Fruit fly (Drosophila melanogaster) whole organism, embryonic: ENCODE data around the gene CG5805.
A peak's percentile ranks its signal among the peaks of the same experiment; 100 is the strongest.

ENCODE experiments used
- B-H2 ChIP-seq: fragments of 200-800 bp; sonication (Bioruptor generic); optimal IDR thresholded peaks from 2 replicates; lab custom pipeline; 2018; ENCODE audit warnings: missing biosample characterization, mild to moderate bottlenecking, missing genetic modification characterization
- BEAF-32 ChIP-seq: fragments of 200-800 bp; sonication (Bioruptor generic); optimal IDR thresholded peaks from 3 replicates; lab custom pipeline; 2017; ENCODE audit warnings: missing biosample characterization, missing genetic modification characterization, mild to moderate bottlenecking, moderate library complexity, missing genetic modification reagents
- CG10267 ChIP-seq: fragments of 200-800 bp; sonication (Bioruptor generic); optimal IDR thresholded peaks from 2 replicates; lab custom pipeline; 2018; ENCODE audit warnings: missing biosample characterization, mild to moderate bottlenecking, missing genetic modification characterization, moderate library complexity
- CG10543 ChIP-seq: fragments of 200-800 bp; sonication (Bioruptor generic); optimal IDR thresholded peaks from 3 replicates; lab custom pipeline; 2017; ENCODE audit warnings: missing biosample characterization, mild to moderate bottlenecking, missing genetic modification characterization, moderate library complexity
- CG12236 ChIP-seq: fragments of 200-800 bp; sonication (Bioruptor generic); optimal IDR thresholded peaks from 2 replicates; lab custom pipeline; 2016; ENCODE audit warnings: missing biosample characterization, missing genetic modification characterization
- CG12659 ChIP-seq: fragments of 200-800 bp; sonication (Bioruptor generic); optimal IDR thresholded peaks from 3 replicates; lab custom pipeline; 2017; ENCODE audit warnings: mild to moderate bottlenecking, missing biosample characterization, missing genetic modification reagents, missing genetic modification characterization
- CG14441 ChIP-seq: fragments of 200-800 bp; sonication (Bioruptor generic); IDR thresholded peaks from 2 replicates; pipeline ENCODE4 v1.3.6; 2022; ENCODE audit warnings: missing biosample characterization, missing genetic modification characterization
- CG2129 ChIP-seq: fragments of 200-800 bp; sonication (Bioruptor generic); IDR thresholded peaks from 2 replicates; pipeline ENCODE4 v1.3.6; 2022; ENCODE audit warnings: missing biosample characterization, missing genetic modification characterization; ENCODE audit not compliant: partially characterized antibody
- CG30403 ChIP-seq: fragments of 200-800 bp; sonication (Bioruptor generic); optimal IDR thresholded peaks from 3 replicates; lab custom pipeline; 2016; ENCODE audit warnings: missing biosample characterization, missing genetic modification characterization
- CG31441 ChIP-seq: fragments of 200-800 bp; sonication (Bioruptor generic); IDR thresholded peaks from 2 replicates; pipeline ENCODE4 v1.3.6; 2022; ENCODE audit warnings: missing biosample characterization, missing genetic modification characterization
- CG32772 ChIP-seq: fragments of 200-800 bp; sonication (Bioruptor generic); IDR thresholded peaks from 2 replicates; pipeline ENCODE4 v1.3.6; 2022; ENCODE audit warnings: missing biosample characterization, missing genetic modification characterization
- CG34224 ChIP-seq: fragments of 200-800 bp; sonication (Bioruptor generic); IDR thresholded peaks from 3 replicates; pipeline ENCODE4 v1.3.6; 2022; ENCODE audit warnings: missing biosample characterization, missing genetic modification characterization; ENCODE audit not compliant: partially characterized antibody
- CG42726 ChIP-seq: fragments of 200-800 bp; sonication (Bioruptor generic); IDR thresholded peaks from 2 replicates; pipeline ENCODE4 v1.3.6; 2022; ENCODE audit warnings: missing biosample characterization, missing genetic modification characterization; ENCODE audit not compliant: partially characterized antibody
- CG4360 ChIP-seq: fragments of 200-800 bp; sonication (Bioruptor generic); IDR thresholded peaks from 2 replicates; pipeline ENCODE4 v1.3.6; 2022; ENCODE audit warnings: missing biosample characterization, missing genetic modification characterization
- CG6854 ChIP-seq: fragments of 200-800 bp; sonication (Bioruptor generic); optimal IDR thresholded peaks from 3 replicates; lab custom pipeline; 2017; ENCODE audit warnings: missing biosample characterization, mild to moderate bottlenecking, missing genetic modification characterization
- CoRest ChIP-seq: fragments of 200-800 bp; sonication (Bioruptor generic); optimal IDR thresholded peaks from 3 replicates; lab custom pipeline; 2018; ENCODE audit warnings: missing biosample characterization, mild to moderate bottlenecking, missing genetic modification characterization, moderate library complexity
- D19A ChIP-seq: fragments of 200-800 bp; optimal IDR thresholded peaks from 3 replicates; lab custom pipeline; 2019; ENCODE audit warnings: missing biosample characterization, mild to moderate bottlenecking, missing genetic modification characterization, moderate library complexity
- Dfd ChIP-seq, 2 experiments: fragments of >200 bp; optimal IDR thresholded peaks; 2 replicates each; lab custom pipeline; 2017; ENCODE audit warnings: missing biosample characterization in 2 of 2, missing genetic modification characterization in 2 of 2
- Dp ChIP-seq: fragments of 200-800 bp; sonication (Bioruptor generic); optimal IDR thresholded peaks from 2 replicates; lab custom pipeline; 2018; ENCODE audit warnings: missing biosample characterization, mild to moderate bottlenecking, missing genetic modification characterization, moderate library complexity
- E2f1 ChIP-seq: fragments of 200-800 bp; sonication (Bioruptor generic); IDR thresholded peaks from 2 replicates; pipeline ENCODE4 v1.3.6; 2022; ENCODE audit warnings: missing biosample characterization, missing genetic modification characterization
- HLH3B ChIP-seq: fragments of 200-800 bp; sonication (Bioruptor generic); IDR thresholded peaks from 2 replicates; pipeline ENCODE4 v1.3.6; 2022; ENCODE audit warnings: missing biosample characterization, missing genetic modification characterization
- HLHmδ ChIP-seq: fragments of 200-800 bp; sonication (Bioruptor generic); optimal IDR thresholded peaks from 2 replicates; lab custom pipeline; 2018; ENCODE audit warnings: missing biosample characterization, mild to moderate bottlenecking, missing genetic modification characterization, moderate library complexity
- Hey ChIP-seq: fragments of 200-800 bp; sonication (Bioruptor generic); optimal IDR thresholded peaks from 3 replicates; lab custom pipeline; 2018; ENCODE audit warnings: missing biosample characterization, mild to moderate bottlenecking, missing genetic modification characterization
- Oli ChIP-seq: fragments of 200-800 bp; sonication (Bioruptor generic); optimal IDR thresholded peaks from 2 replicates; lab custom pipeline; 2018; ENCODE audit warnings: missing biosample characterization, mild to moderate bottlenecking, missing genetic modification characterization, moderate library complexity
- Sin3A ChIP-seq: fragments of >200 bp; optimal IDR thresholded peaks from 2 replicates; lab custom pipeline; 2018
- Trl ChIP-seq, 3 experiments: fragments of >200 bp in 2 of 3; fragments of 200-800 bp in 1 of 3; sonication (Bioruptor generic) in 1 of 3; optimal IDR thresholded peaks; 2 replicates in 1 of 3; 3 replicates in 2 of 3; lab custom pipeline; 2016 to 2017; ENCODE audit warnings: missing biosample characterization in 1 of 3, missing genetic modification characterization in 1 of 3
- Xrp1 ChIP-seq: fragments of 200-800 bp; sonication (Bioruptor generic); IDR thresholded peaks from 2 replicates; pipeline ENCODE4 v1.3.6; 2022; ENCODE audit warnings: missing biosample characterization, missing genetic modification characterization
- ap ChIP-seq: fragments of 200-800 bp; sonication (Bioruptor generic); IDR thresholded peaks from 2 replicates; pipeline ENCODE4 v1.3.6; 2022; ENCODE audit warnings: missing biosample characterization, missing genetic modification characterization
- bsh ChIP-seq, 2 experiments: fragments of 200-800 bp; sonication (Bioruptor generic); optimal IDR thresholded peaks; 2 replicates each; lab custom pipeline; 2017 to 2018; ENCODE audit warnings: mild to moderate bottlenecking in 2 of 2, missing biosample characterization in 2 of 2, missing genetic modification characterization in 2 of 2, moderate library complexity in 1 of 2
- chif ChIP-seq, 2 experiments: fragments of 200-800 bp; sonication (Bioruptor generic); optimal IDR thresholded peaks; 3 replicates each; lab custom pipeline; 2016; ENCODE audit warnings: missing biosample characterization in 2 of 2, missing genetic modification characterization in 2 of 2
- croc ChIP-seq: fragments of 200-800 bp; sonication (Bioruptor generic); conservative IDR thresholded peaks from 3 replicates; pipeline ENCODE4 v1.3.6; 2022; ENCODE audit warnings: missing biosample characterization, missing genetic modification characterization
- da ChIP-seq: fragments of 200-800 bp; sonication (Bioruptor generic); optimal IDR thresholded peaks from 2 replicates; lab custom pipeline; 2016; ENCODE audit warnings: missing biosample characterization, missing genetic modification characterization
- dimm ChIP-seq: fragments of 200-800 bp; sonication (Bioruptor generic); IDR thresholded peaks from 2 replicates; pipeline ENCODE4 v1.3.6; 2022; ENCODE audit warnings: missing biosample characterization, missing genetic modification characterization
- dm ChIP-seq: fragments of 200-800 bp; sonication (Bioruptor generic); optimal IDR thresholded peaks from 3 replicates; lab custom pipeline; 2016; ENCODE audit warnings: missing biosample characterization, missing genetic modification characterization
- eyg ChIP-seq: fragments of 200-800 bp; sonication (Bioruptor generic); optimal IDR thresholded peaks from 3 replicates; lab custom pipeline; 2016; ENCODE audit warnings: missing biosample characterization, missing genetic modification characterization
- fd3F ChIP-seq: fragments of 200-800 bp; sonication (Bioruptor generic); optimal IDR thresholded peaks from 2 replicates; lab custom pipeline; 2018; ENCODE audit warnings: missing biosample characterization, mild to moderate bottlenecking, missing genetic modification characterization, moderate library complexity
- grn ChIP-seq: fragments of 200-800 bp; sonication (Bioruptor generic); optimal IDR thresholded peaks from 3 replicates; lab custom pipeline; 2017; ENCODE audit warnings: missing biosample characterization, missing genetic modification characterization
- hkb ChIP-seq, 2 experiments: fragments of 200-800 bp in 1 of 2; fragments of >200 bp in 1 of 2; sonication (Bioruptor generic) in 1 of 2; IDR thresholded peaks in 1 of 2; optimal IDR thresholded peaks in 1 of 2; 2 replicates each; pipeline versions ENCODE4 v1.3.6 to Lab custom; 2017 to 2022; ENCODE audit warnings: missing biosample characterization in 1 of 2, missing genetic modification characterization in 1 of 2
- knrl ChIP-seq: fragments of 200-800 bp; sonication (Bioruptor generic); IDR thresholded peaks from 3 replicates; pipeline ENCODE4 v1.3.6; 2022; ENCODE audit warnings: missing biosample characterization, missing genetic modification characterization; ENCODE audit not compliant: partially characterized antibody
- lov ChIP-seq, 2 experiments: fragments of 200-800 bp in 1 of 2; fragments of >200 bp in 1 of 2; sonication (Bioruptor generic) in 1 of 2; IDR thresholded peaks in 1 of 2; optimal IDR thresholded peaks in 1 of 2; 2 replicates in 1 of 2; 3 replicates in 1 of 2; pipeline versions ENCODE4 v1.3.6 to Lab custom; 2017 to 2022; ENCODE audit warnings: missing biosample characterization in 1 of 2, missing genetic modification characterization in 1 of 2
- onecut ChIP-seq: fragments of 200-800 bp; sonication (Bioruptor generic); IDR thresholded peaks from 2 replicates; pipeline ENCODE4 v1.3.6; 2022; ENCODE audit warnings: missing biosample characterization, missing genetic modification characterization
- prd ChIP-seq, 3 experiments: fragments of >200 bp in 2 of 3; fragments of 200-800 bp in 1 of 3; sonication (Bioruptor generic) in 1 of 3; optimal IDR thresholded peaks in 2 of 3; IDR thresholded peaks in 1 of 3; 2 replicates in 2 of 3; 3 replicates in 1 of 3; pipeline versions ENCODE4 v1.3.6 to Lab custom; 2017 to 2022; ENCODE audit warnings: missing biosample characterization in 1 of 3, missing genetic modification characterization in 1 of 3
- psq ChIP-seq: fragments of 200-800 bp; sonication (Bioruptor generic); optimal IDR thresholded peaks from 2 replicates; lab custom pipeline; 2017; ENCODE audit warnings: missing biosample characterization, missing genetic modification characterization
- pum ChIP-seq: fragments of 200-800 bp; sonication (Bioruptor generic); optimal IDR thresholded peaks from 2 replicates; lab custom pipeline; 2016; ENCODE audit warnings: missing biosample characterization, missing genetic modification characterization
- so ChIP-seq: fragments of 200-800 bp; sonication (Bioruptor generic); IDR thresholded peaks from 3 replicates; pipeline ENCODE4 v1.3.6; 2022; ENCODE audit warnings: missing biosample characterization, missing genetic modification characterization
- wdn ChIP-seq: fragments of 200-800 bp; sonication (Bioruptor generic); IDR thresholded peaks from 2 replicates; pipeline ENCODE4 v1.3.6; 2022; ENCODE audit warnings: missing biosample characterization, missing genetic modification characterization
- yki ChIP-seq: fragments of >200 bp; optimal IDR thresholded peaks from 3 replicates; lab custom pipeline; 2018

The CG5805 gene

dm6 chr3R:24813637-24814301 lies 26.5 kb upstream of the CG5805 start, which contains the start of the genes lili and CG34150 (continued):
- TF ChIP-seq CG30403: peak; percentile 85
- peak; percentile 85 for TF ChIP-seq knrl (GFP tag; lab: Robert Waterston, UW)
- peak; percentile 62; the same call in 1 of the 2 replicates for TF ChIP-seq CG14441
- peak; percentile 85 for TF ChIP-seq CoRest
- TF ChIP-seq E2f1: peak; percentile 43; the same call in 1 of the 2 replicates
- TF ChIP-seq CG10267: peak; percentile 80
- no peak for TF ChIP-seq wdn (GFP tag; lab: Robert Waterston, UW)
- peak; percentile 43 for TF ChIP-seq Sin3A (lab: Kevin White, UChicago)
- peak; percentile 85 for TF ChIP-seq CG34224 (GFP tag; lab: Robert Waterston, UW)
- TF ChIP-seq psq (GFP tag; lab: Kevin White, UChicago): peak; percentile 57
- peak; percentile 19 for TF ChIP-seq hkb (optimal IDR thresholded peaks at IDR 0.05; lab: Kevin White, UChicago)
- TF ChIP-seq hkb (GFP tag; IDR thresholded peaks at IDR 0.05; lab: Robert Waterston, UW): peak; percentile 69
- TF ChIP-seq CG2129 (GFP tag; lab: Robert Waterston, UW): peak; percentile 41; the same call in 1 of the 2 replicates
- peak; percentile 64 for TF ChIP-seq HLH3B (GFP tag; lab: Robert Waterston, UW)
- no peak for TF ChIP-seq lov (optimal IDR thresholded peaks at IDR 0.05; lab: Kevin White, UChicago)
- TF ChIP-seq lov (GFP tag; IDR thresholded peaks at IDR 0.05; lab: Robert Waterston, UW): no peak
- TF ChIP-seq chif (GFP tag; optimal IDR thresholded peaks at IDR 0.05; lab: Kevin White, UChicago): peak; percentile 52 to 74
- TF ChIP-seq grn (GFP tag; lab: Kevin White, UChicago): no peak
- TF ChIP-seq CG12236 (GFP tag; lab: Kevin White, UChicago): peak; percentile 42
- no peak for TF ChIP-seq eyg (GFP tag; lab: Kevin White, UChicago)
- TF ChIP-seq da (GFP tag; lab: Kevin White, UChicago): peak; percentile 22
- TF ChIP-seq CG42726 (GFP tag; lab: Robert Waterston, UW): peak; percentile 56; the same call in 1 of the 2 replicates
- peak; percentile 71 for TF ChIP-seq CG10543
- no peak for TF ChIP-seq yki
- TF ChIP-seq dm (GFP tag; lab: Kevin White, UChicago): peak; percentile 30
- TF ChIP-seq CG31441 (GFP tag; lab: Robert Waterston, UW): peak; percentile 78
- no peak for TF ChIP-seq so (GFP tag; lab: Robert Waterston, UW)
- no peak for TF ChIP-seq CG4360 (GFP tag; lab: Robert Waterston, UW)
- TF ChIP-seq CG32772 (GFP tag; lab: Robert Waterston, UW): peak; percentile 73
- TF ChIP-seq D19A (tag; lab: Kevin White, UChicago): no peak
- peak; percentile 83 for TF ChIP-seq BEAF-32 (GFP tag; lab: Kevin White, UChicago)
- 0 out of 2 replicates have a peak, but pooled peaks have one; percentile 18 for TF ChIP-seq ap (GFP tag; lab: Robert Waterston, UW)
- TF ChIP-seq Hey (tag; lab: Kevin White, UChicago): no peak
- TF ChIP-seq B-H2 (GFP tag; lab: Kevin White, UChicago): peak; percentile 86
- peak; percentile 73; the same call in 1 of the 2 replicates for TF ChIP-seq Xrp1 (GFP tag; lab: Robert Waterston, UW)
- TF ChIP-seq Trl (optimal IDR thresholded peaks at IDR 0.05; lab: Kevin White, UChicago): no peak
- TF ChIP-seq Trl (GFP tag; optimal IDR thresholded peaks at IDR 0.05; lab: Kevin White, UChicago): peak; percentile 80
- TF ChIP-seq bsh (GFP tag; optimal IDR thresholded peaks at IDR 0.05; lab: Kevin White, UChicago): peak; percentile 0 to 68
- no peak for TF ChIP-seq prd (optimal IDR thresholded peaks at IDR 0.05; lab: Kevin White, UChicago)
- peak; percentile 84 for TF ChIP-seq prd (GFP tag; IDR thresholded peaks at IDR 0.05; lab: Robert Waterston, UW)
- TF ChIP-seq dimm: no peak
- no peak for TF ChIP-seq Dfd (GFP tag; optimal IDR thresholded peaks at IDR 0.05; lab: Kevin White, UChicago)
- peak; percentile 47 for TF ChIP-seq onecut (GFP tag; lab: Robert Waterston, UW)
- TF ChIP-seq HLHmδ: no peak
- TF ChIP-seq CG6854 (GFP tag; lab: Kevin White, UChicago): no peak
- TF ChIP-seq Dp (GFP tag; lab: Kevin White, UChicago): peak; percentile 67
- peak; percentile 37; the same call in 2 of the 3 replicates for TF ChIP-seq croc
- TF ChIP-seq Oli (tag; lab: Kevin White, UChicago): peak; percentile 50
- peak; percentile 67 for TF ChIP-seq fd3F (GFP tag; lab: Kevin White, UChicago)
- TF ChIP-seq CG12659 (GFP tag; lab: Kevin White, UChicago): peak; percentile 80
- TF ChIP-seq pum (GFP tag; lab: Kevin White, UChicago): peak; percentile 61
